Fruit fly (Drosophila melanogaster) whole organism, embryonic: ENCODE results near the gene CG42578.
A peak's percentile ranks its signal among the peaks of the same experiment; 100 is the strongest.

Source experiments
- Adf1 ChIP-seq: fragments of 200-800 bp; sonication (Bioruptor generic); IDR thresholded peaks from 2 replicates; pipeline ENCODE4 v1.3.6; 2022; ENCODE audit warnings: missing biosample characterization, missing genetic modification characterization
- Atf6 ChIP-seq: fragments of 200-800 bp; sonication (Bioruptor generic); IDR thresholded peaks from 2 replicates; pipeline ENCODE4 v1.3.6; 2022; ENCODE audit warnings: missing biosample characterization, missing genetic modification characterization
- BtbVII ChIP-seq: fragments of 200-800 bp; sonication (Bioruptor generic); optimal IDR thresholded peaks from 3 replicates; lab custom pipeline; 2017; ENCODE audit warnings: missing biosample characterization, mild to moderate bottlenecking, missing genetic modification characterization
- CG10321 ChIP-seq: fragments of 200-800 bp; sonication (Bioruptor generic); IDR thresholded peaks from 2 replicates; pipeline ENCODE4 v1.3.6; 2022; ENCODE audit warnings: missing biosample characterization, missing genetic modification characterization
- CG10462 ChIP-seq: fragments of 200-800 bp; sonication (Bioruptor generic); optimal IDR thresholded peaks from 2 replicates; lab custom pipeline; 2016; ENCODE audit warnings: missing biosample characterization, missing genetic modification characterization
- CG11560 ChIP-seq: fragments of 200-800 bp; sonication (Bioruptor generic); IDR thresholded peaks from 3 replicates; pipeline ENCODE4 v1.3.6; 2022; ENCODE audit warnings: missing biosample characterization, missing genetic modification characterization
- CG15601 ChIP-seq: fragments of 200-800 bp; sonication (Bioruptor generic); optimal IDR thresholded peaks from 3 replicates; lab custom pipeline; 2019; ENCODE audit warnings: missing biosample characterization, mild to moderate bottlenecking, missing genetic modification characterization, moderate library complexity
- CG1832 ChIP-seq: fragments of 200-800 bp; sonication (Bioruptor generic); optimal IDR thresholded peaks from 2 replicates; lab custom pipeline; 2017; ENCODE audit warnings: missing biosample characterization, mild to moderate bottlenecking, missing genetic modification characterization, inconsistent platforms
- CG2116 ChIP-seq: fragments of 200-800 bp; sonication (Bioruptor generic); optimal IDR thresholded peaks from 3 replicates; lab custom pipeline; 2018; ENCODE audit warnings: missing biosample characterization, mild to moderate bottlenecking, missing genetic modification characterization
- CG30403 ChIP-seq: fragments of 200-800 bp; sonication (Bioruptor generic); optimal IDR thresholded peaks from 3 replicates; lab custom pipeline; 2016; ENCODE audit warnings: missing biosample characterization, missing genetic modification characterization
- CG32532 ChIP-seq: fragments of 200-800 bp; sonication (Bioruptor generic); IDR thresholded peaks from 2 replicates; pipeline ENCODE4 v1.3.6; 2022; ENCODE audit warnings: missing biosample characterization, missing genetic modification characterization
- CG3407 ChIP-seq: fragments of 200-800 bp; sonication (Bioruptor generic); optimal IDR thresholded peaks from 2 replicates; lab custom pipeline; 2018; ENCODE audit warnings: missing biosample characterization, mild to moderate bottlenecking, missing genetic modification characterization
- CG9215 ChIP-seq: fragments of 200-800 bp; sonication (Bioruptor generic); IDR thresholded peaks from 2 replicates; pipeline ENCODE4 v1.3.6; 2022; ENCODE audit warnings: missing biosample characterization, missing genetic modification characterization
- Ets65A ChIP-seq: fragments of 200-800 bp; sonication (Bioruptor generic); peaks from one replicate; lab custom pipeline; 2016; ENCODE audit warnings: missing biosample characterization, missing genetic modification characterization
- Fer3 ChIP-seq: fragments of 200-800 bp; sonication (Bioruptor generic); optimal IDR thresholded peaks from 2 replicates; lab custom pipeline; 2018; ENCODE audit warnings: missing biosample characterization, mild to moderate bottlenecking, missing genetic modification characterization, moderate library complexity
- HHEX ChIP-seq: fragments of 200-800 bp; sonication (Bioruptor generic); optimal IDR thresholded peaks from 3 replicates; lab custom pipeline; 2017; ENCODE audit warnings: missing biosample characterization, mild to moderate bottlenecking, missing genetic modification characterization, missing genetic modification reagents
- HmgD ChIP-seq: fragments of 200-800 bp; sonication (Bioruptor generic); optimal IDR thresholded peaks from 3 replicates; lab custom pipeline; 2016; ENCODE audit warnings: missing biosample characterization, missing genetic modification characterization
- Hr3 ChIP-seq: fragments of 200-800 bp; sonication (Bioruptor generic); optimal IDR thresholded peaks from 3 replicates; lab custom pipeline; 2016; ENCODE audit warnings: missing biosample characterization, missing genetic modification characterization
- Med ChIP-seq: fragments of 200-800 bp; sonication (Bioruptor generic); peaks from one replicate; lab custom pipeline; 2016; ENCODE audit warnings: missing biosample characterization, missing genetic modification characterization, mild to moderate bottlenecking, inconsistent platforms, moderate library complexity
- Nf-YC ChIP-seq: fragments of 200-800 bp; optimal IDR thresholded peaks from 3 replicates; lab custom pipeline; 2019; ENCODE audit warnings: missing biosample characterization, mild to moderate bottlenecking, missing genetic modification characterization, moderate library complexity
- Oli ChIP-seq: fragments of 200-800 bp; sonication (Bioruptor generic); optimal IDR thresholded peaks from 2 replicates; lab custom pipeline; 2018; ENCODE audit warnings: missing biosample characterization, mild to moderate bottlenecking, missing genetic modification characterization, moderate library complexity
- Six4 ChIP-seq: fragments of 200-800 bp; sonication (Bioruptor generic); optimal IDR thresholded peaks from 2 replicates; lab custom pipeline; 2016; ENCODE audit warnings: missing biosample characterization, missing genetic modification characterization
- Trl ChIP-seq, 3 experiments: fragments of >200 bp in 2 of 3; fragments of 200-800 bp in 1 of 3; sonication (Bioruptor generic) in 1 of 3; optimal IDR thresholded peaks; 2 replicates in 1 of 3; 3 replicates in 2 of 3; lab custom pipeline; 2016 to 2017; ENCODE audit warnings: missing biosample characterization in 1 of 3, missing genetic modification characterization in 1 of 3
- Xbp1 ChIP-seq: fragments of 200-800 bp; sonication (Bioruptor generic); optimal IDR thresholded peaks from 3 replicates; lab custom pipeline; 2016; ENCODE audit warnings: missing biosample characterization, mild to moderate bottlenecking, missing genetic modification characterization
- abd-A ChIP-seq: fragments of 200-800 bp; sonication (Bioruptor generic); optimal IDR thresholded peaks from 3 replicates; lab custom pipeline; 2019; ENCODE audit warnings: missing biosample characterization, mild to moderate bottlenecking, missing genetic modification characterization, moderate library complexity
- al ChIP-seq: fragments of 200-800 bp; sonication (Bioruptor generic); IDR thresholded peaks from 2 replicates; pipeline ENCODE4 v1.3.6; 2022; ENCODE audit warnings: missing biosample characterization, missing genetic modification characterization
- cg ChIP-seq: fragments of 200-800 bp; sonication (Bioruptor generic); optimal IDR thresholded peaks from 3 replicates; lab custom pipeline; 2019; ENCODE audit warnings: missing biosample characterization, mild to moderate bottlenecking, missing genetic modification characterization, moderate library complexity
- chinmo ChIP-seq: fragments of 200-800 bp; sonication (Bioruptor generic); IDR thresholded peaks from 4 replicates; pipeline ENCODE4 v1.3.6; 2022; ENCODE audit warnings: missing biosample characterization, missing genetic modification characterization; ENCODE audit not compliant: partially characterized antibody
- crp ChIP-seq, 2 experiments: fragments of 200-800 bp; sonication (Bioruptor generic); optimal IDR thresholded peaks; 2 replicates in 1 of 2; 3 replicates in 1 of 2; lab custom pipeline; 2017; ENCODE audit warnings: missing biosample characterization in 2 of 2, missing genetic modification characterization in 2 of 2, mild to moderate bottlenecking in 1 of 2, moderate library complexity in 1 of 2
- da ChIP-seq: fragments of 200-800 bp; sonication (Bioruptor generic); optimal IDR thresholded peaks from 2 replicates; lab custom pipeline; 2016; ENCODE audit warnings: missing biosample characterization, missing genetic modification characterization
- dmrt99B ChIP-seq: fragments of 200-800 bp; sonication (Bioruptor generic); optimal IDR thresholded peaks from 2 replicates; lab custom pipeline; 2018; ENCODE audit warnings: missing biosample characterization, mild to moderate bottlenecking, missing genetic modification characterization, moderate library complexity
- dpn ChIP-seq, 2 experiments: fragments of 200-800 bp; sonication (Bioruptor generic); optimal IDR thresholded peaks; 3 replicates each; lab custom pipeline; 2016; ENCODE audit warnings: missing biosample characterization in 2 of 2, missing genetic modification characterization in 2 of 2
- esg ChIP-seq: fragments of 200-800 bp; sonication (Bioruptor generic); conservative IDR thresholded peaks from 2 replicates; pipeline ENCODE4 v1.3.6; 2022; ENCODE audit warnings: missing biosample characterization, missing genetic modification characterization
- ewg ChIP-seq: fragments of 200-800 bp; sonication (Bioruptor generic); optimal IDR thresholded peaks from 3 replicates; lab custom pipeline; 2017; ENCODE audit warnings: mild to moderate bottlenecking, missing biosample characterization, missing genetic modification reagents, missing genetic modification characterization
- fd64A ChIP-seq: fragments of 200-800 bp; sonication (Bioruptor generic); optimal IDR thresholded peaks from 3 replicates; lab custom pipeline; 2018; ENCODE audit warnings: missing biosample characterization, mild to moderate bottlenecking, missing genetic modification characterization
- ftz-f1 ChIP-seq: fragments of 200-800 bp; sonication (Bioruptor generic); optimal IDR thresholded peaks from 2 replicates; lab custom pipeline; 2016; ENCODE audit warnings: missing biosample characterization, missing genetic modification characterization
- fu2 ChIP-seq: fragments of 200-800 bp; sonication (Bioruptor generic); optimal IDR thresholded peaks from 2 replicates; lab custom pipeline; 2016; ENCODE audit warnings: missing biosample characterization, missing genetic modification characterization
- grau ChIP-seq: fragments of 200-800 bp; optimal IDR thresholded peaks from 3 replicates; lab custom pipeline; 2019; ENCODE audit warnings: missing biosample characterization, mild to moderate bottlenecking, missing genetic modification characterization, moderate library complexity
- grn ChIP-seq: fragments of 200-800 bp; sonication (Bioruptor generic); optimal IDR thresholded peaks from 3 replicates; lab custom pipeline; 2017; ENCODE audit warnings: missing biosample characterization, missing genetic modification characterization
- prd ChIP-seq, 3 experiments: fragments of >200 bp in 2 of 3; fragments of 200-800 bp in 1 of 3; sonication (Bioruptor generic) in 1 of 3; optimal IDR thresholded peaks in 2 of 3; IDR thresholded peaks in 1 of 3; 2 replicates in 2 of 3; 3 replicates in 1 of 3; pipeline versions ENCODE4 v1.3.6 to Lab custom; 2017 to 2022; ENCODE audit warnings: missing biosample characterization in 1 of 3, missing genetic modification characterization in 1 of 3
- pum ChIP-seq: fragments of 200-800 bp; sonication (Bioruptor generic); optimal IDR thresholded peaks from 2 replicates; lab custom pipeline; 2016; ENCODE audit warnings: missing biosample characterization, missing genetic modification characterization
- repo ChIP-seq: fragments of 200-800 bp; sonication (Bioruptor generic); optimal IDR thresholded peaks from 2 replicates; lab custom pipeline; 2016; ENCODE audit warnings: missing biosample characterization, missing genetic modification characterization
- scrt ChIP-seq: fragments of 200-800 bp; sonication (Bioruptor generic); optimal IDR thresholded peaks from 2 replicates; lab custom pipeline; 2018; ENCODE audit warnings: missing biosample characterization, mild to moderate bottlenecking, missing genetic modification characterization, moderate library complexity
- sens-2 ChIP-seq: fragments of 200-800 bp; sonication (Bioruptor generic); IDR thresholded peaks from 2 replicates; pipeline ENCODE4 v1.3.6; 2022; ENCODE audit warnings: missing biosample characterization, missing genetic modification characterization
- seq ChIP-seq: fragments of 200-800 bp; sonication (Bioruptor generic); IDR thresholded peaks from 2 replicates; pipeline ENCODE4 v1.3.6; 2022; ENCODE audit warnings: missing biosample characterization, missing genetic modification characterization
- sob ChIP-seq: fragments of 200-800 bp; sonication (Bioruptor generic); IDR thresholded peaks from 2 replicates; pipeline ENCODE4 v1.3.6; 2022; ENCODE audit warnings: missing biosample characterization, missing genetic modification characterization
- tap ChIP-seq: fragments of 200-800 bp; optimal IDR thresholded peaks from 3 replicates; lab custom pipeline; 2019; ENCODE audit warnings: missing biosample characterization, mild to moderate bottlenecking, missing genetic modification characterization, moderate library complexity
- tup ChIP-seq: fragments of 200-800 bp; sonication (Bioruptor generic); optimal IDR thresholded peaks from 2 replicates; lab custom pipeline; 2016; ENCODE audit warnings: missing biosample characterization, mild to moderate bottlenecking, missing genetic modification characterization, moderate library complexity

Gene CG42578

dm6 chrX:20434534-20434933, 11.6 kb upstream of the CG42578 start (continued):
- TF ChIP-seq dmrt99B (tag; lab: Kevin White, UChicago) = peak; percentile 47
- no peak for TF ChIP-seq CG15601 (tag; lab: Kevin White, UChicago)
- 0 out of 2 replicates have a peak, but pooled peaks have one; percentile 33 for TF ChIP-seq sob (GFP tag; lab: Robert Waterston, UW)
- peak; percentile 28 for TF ChIP-seq BtbVII (GFP tag; lab: Kevin White, UChicago)
- TF ChIP-seq HmgD (GFP tag; lab: Kevin White, UChicago) = no peak
- TF ChIP-seq Oli (tag; lab: Kevin White, UChicago) = peak; percentile 19
- TF ChIP-seq Nf-YC (tag; lab: Kevin White, UChicago) = peak; percentile 7
- TF ChIP-seq Ets65A (GFP tag; lab: Kevin White, UChicago) = peak; percentile 83
- no peak for TF ChIP-seq grn (GFP tag; lab: Kevin White, UChicago)
- TF ChIP-seq Atf6 (GFP tag; lab: Robert Waterston, UW) = peak; percentile 60
- no peak for TF ChIP-seq tap
- TF ChIP-seq fd64A = no peak
- TF ChIP-seq grau (tag; lab: Kevin White, UChicago) = peak; percentile 44
- TF ChIP-seq da (GFP tag; lab: Kevin White, UChicago) = no peak
- TF ChIP-seq esg (GFP tag; lab: Robert Waterston, UW) = no peak
- TF ChIP-seq Hr3 (GFP tag; lab: Kevin White, UChicago) = peak; percentile 9
- TF ChIP-seq fu2 = peak; percentile 9
- no peak; the same call in 1 of the 2 replicates for TF ChIP-seq seq
- 0 out of 3 replicates have a peak, but pooled peaks have one; percentile 32 for TF ChIP-seq CG11560 (tag; lab: Robert Waterston, UW)
- peak; percentile 22 for TF ChIP-seq Fer3 (tag; lab: Kevin White, UChicago)
- no peak for TF ChIP-seq Six4 (GFP tag; lab: Kevin White, UChicago)
- peak; percentile 8 to 26 for TF ChIP-seq dpn (GFP tag; optimal IDR thresholded peaks at IDR 0.05; lab: Kevin White, UChicago)
- TF ChIP-seq HHEX = peak; percentile 23
- peak; percentile 11 for TF ChIP-seq pum
- peak; percentile 50; the same call in 1 of the 2 replicates for TF ChIP-seq CG32532 (GFP tag; lab: Robert Waterston, UW)
- TF ChIP-seq CG30403 (GFP tag; lab: Kevin White, UChicago) = peak; percentile 22
- peak; percentile 41; the same call in 1 of the 2 replicates for TF ChIP-seq CG9215 (GFP tag; lab: Robert Waterston, UW)
- peak; percentile 28 for TF ChIP-seq Xbp1

DNA sequence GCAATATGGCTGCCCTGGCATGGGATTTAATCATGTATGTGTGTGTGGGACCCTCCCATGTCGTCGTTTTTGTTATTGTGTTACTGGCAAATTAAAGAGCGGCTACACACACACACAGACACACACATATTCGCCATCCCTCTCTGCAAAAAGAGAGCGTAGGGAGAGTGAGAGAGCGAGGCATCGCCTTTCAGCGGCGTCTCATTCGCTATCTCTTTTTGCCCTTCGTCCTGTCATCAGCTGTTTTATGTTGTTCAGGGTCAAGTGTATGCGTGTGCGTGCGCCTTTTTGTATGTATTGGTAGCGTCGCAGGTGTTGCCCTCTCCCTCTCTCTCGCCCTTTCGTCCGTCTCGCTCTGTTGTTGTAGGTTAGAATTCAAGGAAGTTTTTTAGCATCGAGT, 9.3 kb upstream of the CG42578 start:
- TF ChIP-seq Trl (optimal IDR thresholded peaks at IDR 0.05; lab: Kevin White, UChicago) = peak; percentile 7 to 57
- TF ChIP-seq Trl (GFP tag; optimal IDR thresholded peaks at IDR 0.05; lab: Kevin White, UChicago) = no peak
- TF ChIP-seq cg (GFP tag; lab: Kevin White, UChicago) = peak; percentile 63
- peak; percentile 23 for TF ChIP-seq Med (GFP tag; lab: Kevin White, UChicago)
- TF ChIP-seq Nf-YC (tag; lab: Kevin White, UChicago) = peak; percentile 29
- no peak for TF ChIP-seq al (GFP tag; lab: Robert Waterston, UW)
- TF ChIP-seq CG10462 (GFP tag; lab: Kevin White, UChicago) = no peak
- TF ChIP-seq tup (GFP tag; lab: Kevin White, UChicago) = no peak
- TF ChIP-seq CG2116 = no peak
- TF ChIP-seq da (GFP tag; lab: Kevin White, UChicago) = no peak
- TF ChIP-seq Adf1 (GFP tag; lab: Robert Waterston, UW) = peak; percentile 61
- no peak for TF ChIP-seq prd (optimal IDR thresholded peaks at IDR 0.05; lab: Kevin White, UChicago)
- TF ChIP-seq prd (GFP tag; IDR thresholded peaks at IDR 0.05; lab: Robert Waterston, UW) = no peak
- TF ChIP-seq abd-A = peak; percentile 82
- TF ChIP-seq CG1832 (GFP tag; lab: Kevin White, UChicago) = peak; percentile 44
- peak; percentile 47 for TF ChIP-seq scrt
- peak; percentile 50; the same call in 1 of the 2 replicates for TF ChIP-seq CG10321 (GFP tag; lab: Robert Waterston, UW)
- no peak for TF ChIP-seq sens-2 (GFP tag; lab: Robert Waterston, UW)
- no peak for TF ChIP-seq CG3407 (GFP tag; lab: Kevin White, UChicago)
- 0 out of 4 replicates have a peak, but pooled peaks have one; percentile 40 for TF ChIP-seq chinmo
- TF ChIP-seq crp (GFP tag; optimal IDR thresholded peaks at IDR 0.05; lab: Kevin White, UChicago) = peak in 1 of 2 experiments; percentile 55
- peak; percentile 49 for TF ChIP-seq ftz-f1 (GFP tag; lab: Kevin White, UChicago)
- peak; percentile 20 for TF ChIP-seq ewg (GFP tag; lab: Kevin White, UChicago)
- no peak for TF ChIP-seq repo
